Worm (Caenorhabditis elegans) whole organism, L2 larva: ENCODE data around the gene srh-297.
"Not testable (repeated sequence)": the region's sequence is repeated elsewhere in the genome, so short reads cannot be mapped to it uniquely, and the experiment has no call there.

Experiments used
- C34F6.9 ChIP-seq: fragments of 150-350 bp; optimal IDR thresholded peaks from 2 replicates; lab custom pipeline; 2014; ENCODE audit warnings: missing biosample characterization, missing genetic modification characterization
- ZK546.5 ChIP-seq: sonication (generic microtip); optimal IDR thresholded peaks from 2 replicates; lab custom pipeline; 2017; ENCODE audit warnings: missing biosample characterization, missing genetic modification characterization
- alr-1 ChIP-seq: fragments of 150-350 bp; optimal IDR thresholded peaks from 2 replicates; lab custom pipeline; 2014; ENCODE audit warnings: missing biosample characterization, missing genetic modification characterization
- ama-1 ChIP-seq: fragments of 150-350 bp; optimal IDR thresholded peaks from 2 replicates; lab custom pipeline; 2018; ENCODE audit warnings: inconsistent platforms
- blmp-1 ChIP-seq: sonication (generic microtip); optimal IDR thresholded peaks from 2 replicates; lab custom pipeline; 2017; ENCODE audit warnings: missing genetic modification characterization, mild to moderate bottlenecking, missing compliant biosample characterization, antibody characterized with exemption, moderate library complexity; ENCODE audit not compliant: insufficient read depth
- ceh-82 ChIP-seq: fragments of 150-350 bp; optimal IDR thresholded peaks from 2 replicates; lab custom pipeline; 2014; ENCODE audit warnings: missing biosample characterization, missing genetic modification characterization
- egl-27 ChIP-seq: sonication (generic microtip); optimal IDR thresholded peaks from 3 replicates; lab custom pipeline; 2017; ENCODE audit warnings: missing biosample characterization, missing genetic modification reagents, missing genetic modification characterization
- elt-1 ChIP-seq: fragments of 150-350 bp; optimal IDR thresholded peaks from 2 replicates; lab custom pipeline; 2014; ENCODE audit warnings: missing biosample characterization, missing genetic modification characterization
- elt-3 ChIP-seq: sonication (generic microtip); optimal IDR thresholded peaks from 2 replicates; lab custom pipeline; 2017; ENCODE audit warnings: missing biosample characterization, missing genetic modification characterization
- gmeb-1 ChIP-seq: fragments of 150-350 bp; optimal IDR thresholded peaks from 2 replicates; lab custom pipeline; 2014; ENCODE audit warnings: missing biosample characterization, missing genetic modification characterization
- lin-11 ChIP-seq: fragments of 150-350 bp; sonication (generic microtip); optimal IDR thresholded peaks from 2 replicates; lab custom pipeline; 2014; ENCODE audit warnings: missing biosample characterization, missing genetic modification characterization, inconsistent platforms, mixed read lengths
- lin-13 ChIP-seq: fragments of 150-350 bp; optimal IDR thresholded peaks from 2 replicates; lab custom pipeline; 2014; ENCODE audit warnings: missing biosample characterization, missing genetic modification reagents, missing genetic modification characterization
- mab-5 ChIP-seq: fragments of 150-350 bp; optimal IDR thresholded peaks from 2 replicates; lab custom pipeline; 2014; ENCODE audit warnings: missing biosample characterization, missing genetic modification characterization
- mdl-1 ChIP-seq, 2 experiments: fragments of 150-350 bp in 1 of 2; sonication (generic microtip) in 1 of 2; optimal IDR thresholded peaks; 2 replicates each; lab custom pipeline; 2017; ENCODE audit warnings: missing biosample characterization in 2 of 2, missing genetic modification characterization in 2 of 2
- nhr-11 ChIP-seq: fragments of 150-350 bp; optimal IDR thresholded peaks from 2 replicates; lab custom pipeline; 2014; ENCODE audit warnings: missing biosample characterization, missing genetic modification characterization
- nhr-12 ChIP-seq: fragments of 150-350 bp; optimal IDR thresholded peaks from 2 replicates; lab custom pipeline; 2014; ENCODE audit warnings: missing biosample characterization, missing genetic modification characterization
- nhr-21 ChIP-seq: fragments of 150-350 bp; optimal IDR thresholded peaks from 2 replicates; lab custom pipeline; 2014; ENCODE audit warnings: missing biosample characterization, missing genetic modification characterization
- nhr-23 ChIP-seq: fragments of 150-350 bp; optimal IDR thresholded peaks from 2 replicates; lab custom pipeline; 2014; ENCODE audit warnings: missing biosample characterization, missing genetic modification reagents, missing genetic modification characterization
- nhr-25 ChIP-seq: fragments of 150-350 bp; sonication (generic microtip); optimal IDR thresholded peaks from 3 replicates; lab custom pipeline; 2014; ENCODE audit warnings: missing biosample characterization, missing genetic modification characterization
- peb-1 ChIP-seq: fragments of 150-350 bp; optimal IDR thresholded peaks from 2 replicates; lab custom pipeline; 2014; ENCODE audit warnings: missing biosample characterization, missing genetic modification characterization
- snpc-4 ChIP-seq: fragments of 150-350 bp; optimal IDR thresholded peaks from 2 replicates; lab custom pipeline; 2014; ENCODE audit warnings: missing biosample characterization, missing genetic modification characterization
- unc-39 ChIP-seq: fragments of 150-350 bp; optimal IDR thresholded peaks from 2 replicates; lab custom pipeline; 2014; ENCODE audit warnings: missing biosample characterization, missing genetic modification characterization
- unc-55 ChIP-seq: fragments of 150-350 bp; sonication (generic microtip); optimal IDR thresholded peaks from 3 replicates; lab custom pipeline; 2014; ENCODE audit warnings: missing biosample characterization, missing genetic modification reagents, missing genetic modification characterization
- unc-62 ChIP-seq: fragments of 150-350 bp; optimal IDR thresholded peaks from 2 replicates; lab custom pipeline; 2014; ENCODE audit warnings: missing biosample characterization, missing genetic modification reagents, missing genetic modification characterization
- zag-1 ChIP-seq: fragments of 150-350 bp; optimal IDR thresholded peaks from 2 replicates; lab custom pipeline; 2014; ENCODE audit warnings: missing biosample characterization, missing genetic modification characterization
- ztf-11 ChIP-seq: sonication (generic microtip); optimal IDR thresholded peaks from 2 replicates; lab custom pipeline; 2017; ENCODE audit warnings: missing biosample characterization, missing genetic modification characterization
- ztf-4 ChIP-seq: fragments of 150-350 bp; optimal IDR thresholded peaks from 2 replicates; lab custom pipeline; 2014; ENCODE audit warnings: missing biosample characterization, missing genetic modification characterization

The srh-297 gene

ce11 chrII:3195739-3196138 lies 34.6 kb downstream of the srh-297 start:
- TF ChIP-seq elt-3 (tag; lab: Kevin White, UChicago) (no peak), ZK546.5 (no peak), egl-27 (tag; lab: Kevin White, UChicago) (no peak)

ce11 chrII:3191544-3191943 lies 38.8 kb downstream of the srh-297 start, which contains the start of gene Y27F2A.9:
TSS of gene Y27F2A.9 (minus strand) at chrII:3191644.
- TF ChIP-seq ama-1 (lab: Kevin White, UChicago); mab-5; zag-1 (tag; lab: Kevin White, UChicago): not testable (repeated sequence)

- not testable (repeated sequence) for TF ChIP-seq blmp-1; elt-1 (tag; lab: Kevin White, UChicago); lin-13 (GFP tag; lab: Kevin White, UChicago)
- TF ChIP-seq, all 48 proteins: peak for 0; not testable (repeated sequence) for 48
Measured at ce11 chrII:3189038-3189437, 41.3 kb downstream of the srh-297 start, which contains the start of gene Y27F2A.11. TSS of gene Y27F2A.11 (plus strand) at chrII:3189338.

DNA sequence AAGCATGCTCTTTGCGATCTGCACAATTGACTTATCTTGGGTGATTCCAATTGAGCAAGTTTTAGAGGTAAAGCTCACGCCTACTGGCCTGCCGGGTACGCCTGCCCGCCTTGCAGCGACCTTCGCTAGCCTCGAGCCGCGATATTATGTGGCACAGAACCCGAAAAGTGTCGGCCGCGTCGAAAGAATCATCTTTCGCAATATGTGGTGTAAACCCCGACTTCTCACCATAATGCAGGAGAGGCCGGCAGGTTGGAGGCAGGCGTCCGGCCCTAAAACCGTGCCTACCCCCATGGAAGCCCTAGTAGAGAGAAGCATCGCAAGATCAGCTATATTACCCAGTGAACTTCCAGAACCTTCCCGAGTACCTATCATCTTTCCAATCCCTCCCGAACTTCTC lies 44.5 kb downstream of the srh-297 start:
- TF ChIP-seq unc-55 (GFP tag; lab: Kevin White, UChicago) (no peak), nhr-25 (tag; lab: Kevin White, UChicago) (no peak), unc-39 (tag; lab: Kevin White, UChicago) (no peak), mdl-1 (tag; optimal IDR thresholded peaks at IDR 0.05; lab: Kevin White, UChicago) (no peak), elt-1 (tag; lab: Kevin White, UChicago) (no peak), alr-1 (tag; lab: Kevin White, UChicago) (no peak), nhr-23 (tag; lab: Kevin White, UChicago) (no peak), lin-11 (tag; lab: Kevin White, UChicago) (no peak), gmeb-1 (tag; lab: Kevin White, UChicago) (no peak), nhr-11 (tag; lab: Kevin White, UChicago) (no peak), ceh-82 (tag; lab: Kevin White, UChicago) (no peak), unc-62 (GFP tag; lab: Kevin White, UChicago) (no peak), peb-1 (tag; lab: Kevin White, UChicago) (no peak), nhr-21 (tag; lab: Kevin White, UChicago) (no peak), C34F6.9 (tag; lab: Kevin White, UChicago) (no peak), ZK546.5 (no peak), ztf-4 (tag; lab: Kevin White, UChicago) (no peak), snpc-4 (tag; lab: Kevin White, UChicago) (no peak), egl-27 (tag; lab: Kevin White, UChicago) (no peak), elt-3 (tag; lab: Kevin White, UChicago) (no peak)

DNA sequence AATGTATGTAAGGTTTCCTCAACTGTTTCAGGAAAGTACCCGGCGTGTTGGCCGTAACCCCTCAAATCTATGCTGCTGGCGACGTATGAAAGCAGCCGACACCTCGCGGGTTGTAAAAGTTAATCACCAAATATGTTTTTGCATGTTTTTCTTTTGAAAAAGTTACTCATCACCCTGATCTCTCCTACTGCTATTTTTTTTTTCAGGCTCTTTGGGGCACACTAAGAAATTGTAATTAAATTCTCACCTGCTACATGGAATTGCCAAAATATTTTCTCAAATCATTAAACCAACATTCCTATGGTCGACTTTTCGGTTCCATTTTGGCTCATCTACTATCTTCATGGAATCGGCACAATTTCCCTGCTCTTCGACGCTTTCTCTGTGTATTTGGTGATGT lies 45.5 kb downstream of the srh-297 start, which contains the start of gene sri-78:
Gene sri-78 (plus strand): TSS at position 301 of the 400 bp plus-strand sequence.
- TF ChIP-seq C34F6.9 (tag; lab: Kevin White, UChicago); unc-55 (GFP tag; lab: Kevin White, UChicago); ama-1 (lab: Kevin White, UChicago): not testable (repeated sequence)

DNA sequence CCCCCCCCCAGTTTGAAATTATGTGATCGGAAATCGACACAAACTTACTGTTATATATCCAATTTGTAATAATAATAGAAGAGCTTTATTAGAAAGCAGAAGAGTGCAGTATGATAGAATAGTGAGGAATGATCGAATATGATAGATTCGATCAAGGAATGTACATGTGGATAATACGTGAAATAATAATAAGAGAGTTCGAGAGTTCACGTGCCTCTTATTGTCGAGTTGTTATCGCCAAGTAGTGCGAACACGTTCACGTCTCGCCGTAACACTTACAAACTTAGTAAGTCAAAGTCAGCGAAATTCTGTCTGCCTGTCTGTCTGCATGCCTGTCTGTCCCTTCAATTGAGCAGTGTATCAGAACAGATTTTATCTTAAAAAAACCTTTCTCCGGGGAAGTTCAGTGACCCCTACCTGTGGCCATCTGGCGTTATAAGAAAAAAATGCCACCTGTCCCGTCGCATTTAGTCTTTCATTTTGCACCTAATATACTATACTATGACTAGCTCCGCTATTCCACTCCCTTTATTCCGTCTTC lies 47.0 kb downstream of the srh-297 start, which contains the start of the genes Y27F2A.6 and Y27F2A.8:
Gene Y27F2A.6 (minus strand): TSS at position 101 of the 541 bp plus-strand sequence.
Gene Y27F2A.8 (plus strand): TSS at position 491 of the 541 bp plus-strand sequence.
- TF ChIP-seq unc-55 (GFP tag; lab: Kevin White, UChicago); ztf-11 (tag; lab: Kevin White, UChicago); nhr-12 (tag; lab: Kevin White, UChicago): not testable (repeated sequence)
